Fruit fly (Drosophila melanogaster) whole organism, embryonic: ENCODE results near the gene SdicB.
A peak's percentile ranks its signal among the peaks of the same experiment; 100 is the strongest.

ENCODE experiments used
- Awh ChIP-seq: fragments of 200-800 bp; sonication (Bioruptor generic); IDR thresholded peaks from 2 replicates; pipeline ENCODE4, ENCODE4 v1.3.6; 2022; ENCODE audit warnings: missing biosample characterization, missing genetic modification characterization
- BEAF-32 ChIP-seq: fragments of 200-800 bp; sonication (Bioruptor generic); optimal IDR thresholded peaks from 3 replicates; lab custom pipeline; 2017; ENCODE audit warnings: missing biosample characterization, missing genetic modification characterization, mild to moderate bottlenecking, moderate library complexity, missing genetic modification reagents
- Bgb ChIP-seq: fragments of 200-800 bp; sonication (Bioruptor generic); IDR thresholded peaks from 2 replicates; pipeline ENCODE4 v1.3.6; 2022; ENCODE audit warnings: missing biosample characterization, missing genetic modification characterization; ENCODE audit not compliant: partially characterized antibody
- CG10147 ChIP-seq: fragments of 200-800 bp; sonication (Bioruptor generic); optimal IDR thresholded peaks from 2 replicates; lab custom pipeline; 2019; ENCODE audit warnings: missing biosample characterization, mild to moderate bottlenecking, missing genetic modification characterization, moderate library complexity
- CG10565 ChIP-seq: fragments of 200-800 bp; sonication (Bioruptor generic); optimal IDR thresholded peaks from 3 replicates; lab custom pipeline; 2016; ENCODE audit warnings: missing biosample characterization, mild to moderate bottlenecking, missing genetic modification characterization
- CG12391 ChIP-seq: fragments of 200-800 bp; sonication (Bioruptor generic); optimal IDR thresholded peaks from 3 replicates; lab custom pipeline; 2018; ENCODE audit warnings: missing biosample characterization, mild to moderate bottlenecking, missing genetic modification characterization, moderate library complexity
- CG13624 ChIP-seq: fragments of 200-800 bp; sonication (Bioruptor generic); optimal IDR thresholded peaks from 2 replicates; lab custom pipeline; 2016; ENCODE audit warnings: missing biosample characterization, missing genetic modification characterization
- CG14441 ChIP-seq: fragments of 200-800 bp; sonication (Bioruptor generic); IDR thresholded peaks from 2 replicates; pipeline ENCODE4 v1.3.6; 2022; ENCODE audit warnings: missing biosample characterization, missing genetic modification characterization
- CG16813 ChIP-seq: fragments of 200-800 bp; sonication (Bioruptor generic); IDR thresholded peaks from 3 replicates; pipeline ENCODE4 v1.3.6; 2022; ENCODE audit warnings: missing biosample characterization, missing genetic modification characterization; ENCODE audit not compliant: partially characterized antibody
- CG17186 ChIP-seq: fragments of 200-800 bp; sonication (Bioruptor generic); optimal IDR thresholded peaks from 3 replicates; lab custom pipeline; 2017; ENCODE audit warnings: missing biosample characterization, missing genetic modification reagents, missing genetic modification characterization
- CG1832 ChIP-seq: fragments of 200-800 bp; sonication (Bioruptor generic); optimal IDR thresholded peaks from 2 replicates; lab custom pipeline; 2017; ENCODE audit warnings: missing biosample characterization, mild to moderate bottlenecking, missing genetic modification characterization, inconsistent platforms
- CG33213 ChIP-seq: fragments of 200-800 bp; sonication (Bioruptor generic); optimal IDR thresholded peaks from 3 replicates; lab custom pipeline; 2016; ENCODE audit warnings: missing biosample characterization, missing genetic modification characterization
- CG3847 ChIP-seq: fragments of 200-800 bp; sonication (Bioruptor generic); IDR thresholded peaks from 2 replicates; pipeline ENCODE4 v1.3.6; 2022; ENCODE audit warnings: missing biosample characterization, missing genetic modification characterization
- CG7556 ChIP-seq: fragments of 200-800 bp; sonication (Bioruptor generic); optimal IDR thresholded peaks from 2 replicates; lab custom pipeline; 2017; ENCODE audit warnings: missing biosample characterization, mild to moderate bottlenecking, missing genetic modification characterization
- CG8290 ChIP-seq, 3 experiments: fragments of 200-800 bp; sonication (Bioruptor generic); optimal IDR thresholded peaks; 2 replicates each; lab custom pipeline; 2016 to 2019; ENCODE audit warnings: missing biosample characterization in 3 of 3, missing genetic modification characterization in 3 of 3, mild to moderate bottlenecking in 2 of 3, moderate library complexity in 1 of 3
- CG8478 ChIP-seq: fragments of >200 bp; optimal IDR thresholded peaks from 2 replicates; lab custom pipeline; 2018
- Dfd ChIP-seq, 2 experiments: fragments of >200 bp; optimal IDR thresholded peaks; 2 replicates each; lab custom pipeline; 2017; ENCODE audit warnings: missing biosample characterization in 2 of 2, missing genetic modification characterization in 2 of 2
- Dref ChIP-seq: fragments of 200-800 bp; sonication (Bioruptor generic); IDR thresholded peaks from 2 replicates; pipeline ENCODE4 v1.3.6; 2022; ENCODE audit warnings: missing biosample characterization, missing genetic modification characterization
- HmgZ ChIP-seq: fragments of 200-800 bp; sonication (Bioruptor generic); optimal IDR thresholded peaks from 2 replicates; lab custom pipeline; 2018; ENCODE audit warnings: missing biosample characterization, mild to moderate bottlenecking, missing genetic modification characterization
- MESR4 ChIP-seq: fragments of 200-800 bp; sonication (Bioruptor generic); optimal IDR thresholded peaks from 2 replicates; lab custom pipeline; 2018; ENCODE audit warnings: missing biosample characterization, mild to moderate bottlenecking, missing genetic modification characterization, moderate library complexity
- Myb ChIP-seq: fragments of 200-800 bp; sonication (Bioruptor generic); optimal IDR thresholded peaks from 2 replicates; lab custom pipeline; 2016; ENCODE audit warnings: missing biosample characterization, missing genetic modification characterization
- Ravus ChIP-seq: fragments of 200-800 bp; sonication (Bioruptor generic); IDR thresholded peaks from 2 replicates; pipeline ENCODE4 v1.3.6; 2022; ENCODE audit warnings: missing biosample characterization, missing genetic modification characterization
- Sry-δ ChIP-seq: fragments of 200-800 bp; sonication (Bioruptor generic); optimal IDR thresholded peaks from 2 replicates; lab custom pipeline; 2016; ENCODE audit warnings: missing biosample characterization, missing genetic modification characterization
- Stat92E ChIP-seq, 3 experiments: fragments of >200 bp in 2 of 3; fragments of 200-800 bp in 1 of 3; sonication (Bioruptor generic) in 1 of 3; optimal IDR thresholded peaks; 2 replicates each; lab custom pipeline; 2017 to 2019; ENCODE audit warnings: missing biosample characterization in 3 of 3, missing genetic modification characterization in 3 of 3, mild to moderate bottlenecking in 1 of 3, moderate library complexity in 1 of 3
- bab2 ChIP-seq: fragments of 200-800 bp; sonication (Bioruptor generic); optimal IDR thresholded peaks from 2 replicates; lab custom pipeline; 2016; ENCODE audit warnings: missing biosample characterization, missing genetic modification characterization
- bbx ChIP-seq: fragments of 200-800 bp; sonication (Bioruptor generic); IDR thresholded peaks from 2 replicates; pipeline ENCODE4 v1.3.6; 2022; ENCODE audit warnings: missing biosample characterization, missing genetic modification characterization; ENCODE audit not compliant: partially characterized antibody
- caup ChIP-seq: fragments of 200-800 bp; sonication (Bioruptor generic); optimal IDR thresholded peaks from 3 replicates; lab custom pipeline; 2017; ENCODE audit warnings: missing biosample characterization, mild to moderate bottlenecking, missing genetic modification characterization, moderate library complexity; ENCODE audit not compliant: severe bottlenecking
- cg ChIP-seq: fragments of 200-800 bp; sonication (Bioruptor generic); optimal IDR thresholded peaks from 3 replicates; lab custom pipeline; 2019; ENCODE audit warnings: missing biosample characterization, mild to moderate bottlenecking, missing genetic modification characterization, moderate library complexity
- crol ChIP-seq: fragments of 200-800 bp; sonication (Bioruptor generic); IDR thresholded peaks from 2 replicates; pipeline ENCODE4 v1.3.6; 2022; ENCODE audit warnings: missing biosample characterization, missing genetic modification characterization
- fu2 ChIP-seq: fragments of 200-800 bp; sonication (Bioruptor generic); optimal IDR thresholded peaks from 2 replicates; lab custom pipeline; 2016; ENCODE audit warnings: missing biosample characterization, missing genetic modification characterization
- grau ChIP-seq: fragments of 200-800 bp; optimal IDR thresholded peaks from 3 replicates; lab custom pipeline; 2019; ENCODE audit warnings: missing biosample characterization, mild to moderate bottlenecking, missing genetic modification characterization, moderate library complexity
- h ChIP-seq: fragments of >200 bp; optimal IDR thresholded peaks from 2 replicates; lab custom pipeline; 2017
- hb ChIP-seq: fragments of 200-800 bp; sonication (Bioruptor generic); IDR thresholded peaks from 3 replicates; pipeline ENCODE4 v1.3.6; 2022; ENCODE audit warnings: missing biosample characterization, missing genetic modification characterization; ENCODE audit not compliant: partially characterized antibody
- insv ChIP-seq, 2 experiments: fragments of 200-800 bp; sonication (Bioruptor generic); optimal IDR thresholded peaks; 3 replicates each; lab custom pipeline; 2016 to 2018; ENCODE audit warnings: missing biosample characterization in 2 of 2, missing genetic modification characterization in 2 of 2
- kay ChIP-seq: fragments of 200-800 bp; sonication (Bioruptor generic); optimal IDR thresholded peaks from 2 replicates; lab custom pipeline; 2016; ENCODE audit warnings: missing biosample characterization, missing genetic modification characterization
- mam ChIP-seq: fragments of 200-800 bp; sonication (Bioruptor generic); optimal IDR thresholded peaks from 3 replicates; lab custom pipeline; 2016; ENCODE audit warnings: missing biosample characterization, missing genetic modification characterization
- mld ChIP-seq: fragments of 200-800 bp; sonication (Bioruptor generic); IDR thresholded peaks from 3 replicates; pipeline ENCODE4 v1.3.6; 2022; ENCODE audit warnings: missing biosample characterization, missing genetic modification characterization; ENCODE audit not compliant: partially characterized antibody
- otp ChIP-seq: fragments of 200-800 bp; sonication (Bioruptor generic); IDR thresholded peaks from 3 replicates; pipeline ENCODE4, ENCODE4 v1.3.6; 2022; ENCODE audit warnings: missing biosample characterization, missing genetic modification characterization
- pho ChIP-seq: fragments of 200-800 bp; sonication (Bioruptor generic); optimal IDR thresholded peaks from 2 replicates; lab custom pipeline; 2016; ENCODE audit warnings: missing biosample characterization, missing genetic modification characterization
- sens ChIP-seq: fragments of 200-800 bp; sonication (Bioruptor generic); peaks from one replicate; lab custom pipeline; 2016; ENCODE audit warnings: missing biosample characterization, missing genetic modification characterization
- shn ChIP-seq: fragments of 200-800 bp; sonication (Bioruptor generic); optimal IDR thresholded peaks from 3 replicates; lab custom pipeline; 2016; ENCODE audit warnings: missing biosample characterization, missing genetic modification characterization
- sima ChIP-seq: fragments of 200-800 bp; sonication (Bioruptor generic); optimal IDR thresholded peaks from 2 replicates; lab custom pipeline; 2016; ENCODE audit warnings: missing biosample characterization, missing genetic modification characterization
- slou ChIP-seq: fragments of 200-800 bp; sonication (Bioruptor generic); optimal IDR thresholded peaks from 3 replicates; lab custom pipeline; 2016; ENCODE audit warnings: missing biosample characterization, missing genetic modification characterization
- stwl ChIP-seq: fragments of 200-800 bp; sonication (Bioruptor generic); optimal IDR thresholded peaks from 3 replicates; lab custom pipeline; 2018; ENCODE audit warnings: missing biosample characterization, mild to moderate bottlenecking, missing genetic modification characterization, moderate library complexity
- sug ChIP-seq: fragments of 200-800 bp; optimal IDR thresholded peaks from 2 replicates; lab custom pipeline; 2019; ENCODE audit warnings: missing biosample characterization, mild to moderate bottlenecking, missing genetic modification characterization, moderate library complexity
- tna ChIP-seq: fragments of 200-800 bp; sonication (Bioruptor generic); IDR thresholded peaks from 2 replicates; pipeline ENCODE4 v1.3.6; 2022; ENCODE audit warnings: missing biosample characterization, missing genetic modification characterization; ENCODE audit not compliant: partially characterized antibody
- toy ChIP-seq: fragments of 200-800 bp; sonication (Bioruptor generic); IDR thresholded peaks from 2 replicates; pipeline ENCODE4 v1.3.6; 2022; ENCODE audit warnings: missing biosample characterization, missing genetic modification characterization

SdicB gene

DNA sequence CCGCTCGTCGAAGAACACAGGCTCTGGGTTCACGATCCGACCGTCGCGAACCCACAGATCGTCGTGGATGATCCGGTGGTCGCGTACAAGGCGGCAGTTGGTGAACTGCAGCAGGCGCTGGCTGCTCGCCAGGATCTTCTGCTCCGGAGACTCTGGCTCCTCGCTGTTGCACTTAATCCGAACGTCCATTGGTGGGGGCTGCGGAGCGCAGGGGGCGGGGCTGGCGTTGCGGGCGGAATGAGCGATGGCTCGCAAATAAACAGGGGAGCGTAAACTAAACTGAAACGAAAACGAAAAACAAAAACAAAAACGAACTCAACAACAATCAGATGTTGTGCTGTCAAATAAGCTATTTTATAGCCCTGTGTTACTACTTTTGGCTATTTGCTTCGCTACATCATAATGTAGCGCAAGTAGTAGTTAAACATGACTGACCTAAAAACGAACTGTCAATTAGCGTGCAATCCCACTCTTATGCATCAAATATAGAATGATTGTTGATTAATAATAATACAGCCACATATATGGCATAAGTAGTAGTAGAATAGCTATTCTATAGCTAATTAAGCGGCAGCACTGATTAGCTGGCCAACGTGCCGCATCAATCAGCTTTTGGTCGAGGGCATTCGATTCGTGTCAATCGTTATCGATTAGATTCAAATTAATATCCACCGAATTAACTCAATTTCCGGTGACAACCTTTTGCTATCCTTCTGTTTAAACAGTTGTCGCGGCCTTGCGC, 47.6 kb upstream of the SdicB start, which contains the start of gene CG17065 (continued):
- TF ChIP-seq CG33213 = peak; percentile 20
- TF ChIP-seq slou (GFP tag; lab: Kevin White, UChicago) = peak; percentile 46
- TF ChIP-seq caup (GFP tag; lab: Kevin White, UChicago) = peak; percentile 1
- TF ChIP-seq fu2 = peak; percentile 23
- TF ChIP-seq CG17186 (GFP tag; lab: Kevin White, UChicago) = peak; percentile 70
- peak; percentile 23 for TF ChIP-seq CG13624 (GFP tag; lab: Kevin White, UChicago)
- no peak for TF ChIP-seq sima
- no peak for TF ChIP-seq Ravus (GFP tag; lab: Robert Waterston, UW)
- peak; percentile 34 for TF ChIP-seq pho (GFP tag; lab: Kevin White, UChicago)
- no peak for TF ChIP-seq CG14441 (GFP tag; lab: Robert Waterston, UW)
- peak; percentile 35 for TF ChIP-seq bab2 (GFP tag; lab: Kevin White, UChicago)
- no peak for TF ChIP-seq CG7556 (GFP tag; lab: Kevin White, UChicago)
- TF ChIP-seq insv (GFP tag; optimal IDR thresholded peaks at IDR 0.05; lab: Kevin White, UChicago) = peak in 1 of 2 experiments; percentile 5
- no peak for TF ChIP-seq CG10565 (GFP tag; lab: Kevin White, UChicago)
- TF ChIP-seq CG16813 = peak; percentile 57; the same call in 2 of the 3 replicates
- no peak for TF ChIP-seq CG3847 (GFP tag; lab: Robert Waterston, UW)
- TF ChIP-seq CG8290 (GFP tag; optimal IDR thresholded peaks at IDR 0.05; lab: Kevin White, UChicago) = peak; percentile 5
- peak in 1 of 2 experiments; percentile 70 for TF ChIP-seq CG8290 (tag; optimal IDR thresholded peaks at IDR 0.05; lab: Kevin White, UChicago)
- TF ChIP-seq BEAF-32 = peak; percentile 46
- peak; percentile 29 for TF ChIP-seq shn (GFP tag; lab: Kevin White, UChicago)
- TF ChIP-seq Myb = peak; percentile 85
- 0 out of 3 replicates have a peak, but pooled peaks have one; percentile 24 for TF ChIP-seq otp (GFP tag; lab: Robert Waterston, UW)
- peak; percentile 58 for TF ChIP-seq Sry-δ
- peak in 1 of 3 experiments; percentile 51 for TF ChIP-seq Stat92E (GFP tag; optimal IDR thresholded peaks at IDR 0.05; lab: Kevin White, UChicago)
- peak; percentile 39 for TF ChIP-seq CG10147 (GFP tag; lab: Kevin White, UChicago)
- TF ChIP-seq mld (GFP tag; lab: Robert Waterston, UW) = no peak; the same call in 2 of the 3 replicates
- peak; percentile 43 for TF ChIP-seq HmgZ
- no peak for TF ChIP-seq Awh
- TF ChIP-seq tna = peak; percentile 11; the same call in 1 of the 2 replicates

DNA sequence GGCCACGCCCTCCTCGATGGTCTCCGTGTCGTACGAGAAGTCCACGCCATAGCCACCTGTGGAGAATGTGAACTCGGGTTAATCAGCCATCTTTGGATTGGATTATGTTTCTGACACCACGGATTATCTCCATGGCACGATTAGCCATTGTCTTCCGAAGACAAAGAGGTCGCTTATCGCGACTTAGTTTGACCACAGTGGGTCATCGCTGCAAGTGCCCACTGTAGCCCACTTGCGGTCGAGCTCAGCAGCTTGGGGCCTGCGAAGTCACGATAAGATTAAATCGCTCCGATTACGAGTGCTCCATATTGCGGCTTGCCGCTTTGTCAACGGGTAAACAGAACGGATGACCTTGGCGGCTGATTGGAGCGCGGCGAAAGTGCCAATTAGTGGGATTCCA, 46.6 kb upstream of the SdicB start:
- TF ChIP-seq Bgb (0 out of 2 replicates have a peak, but pooled peaks have one; percentile 8), grau (tag; lab: Kevin White, UChicago) (peak; percentile 52), CG12391 (tag; lab: Kevin White, UChicago) (no peak), sug (tag; lab: Kevin White, UChicago) (peak; percentile 20), toy (GFP tag; lab: Robert Waterston, UW) (no peak)

DNA sequence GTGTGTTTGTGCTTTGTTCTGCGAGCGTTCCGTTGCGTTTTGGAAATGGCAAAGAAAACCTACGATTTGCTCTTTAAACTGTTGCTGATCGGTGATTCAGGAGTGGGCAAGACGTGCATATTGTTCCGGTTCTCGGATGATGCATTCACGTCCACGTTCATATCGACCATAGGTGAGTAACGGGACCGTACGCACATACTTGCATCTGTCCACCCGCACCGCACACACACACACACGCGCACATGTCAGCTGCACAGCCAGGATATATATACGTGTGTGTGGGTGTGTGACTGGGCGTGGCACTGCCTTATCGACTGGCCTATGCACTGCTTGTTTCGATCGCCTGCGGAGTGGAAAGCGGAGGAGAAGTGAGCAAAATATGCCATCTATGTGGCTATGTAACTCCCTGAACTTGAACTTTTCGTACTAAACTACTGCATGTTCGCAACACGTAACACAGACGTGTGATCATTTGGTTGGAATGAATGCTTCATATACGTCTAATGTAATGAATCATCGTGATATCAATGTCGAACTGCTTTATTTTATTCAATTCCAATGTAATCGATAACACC, 42.3 kb upstream of the SdicB start:
- TF ChIP-seq stwl = peak; percentile 33
- 0 out of 2 replicates have a peak, but pooled peaks have one; percentile 30 for TF ChIP-seq crol (GFP tag; lab: Robert Waterston, UW)
- peak; percentile 39 for TF ChIP-seq MESR4
- peak; percentile 63 for TF ChIP-seq sens (GFP tag; lab: Kevin White, UChicago)
- no peak for TF ChIP-seq CG1832
- 0 out of 2 replicates have a peak, but pooled peaks have one; percentile 6 for TF ChIP-seq bbx (GFP tag; lab: Robert Waterston, UW)
- peak; percentile 53 for TF ChIP-seq CG8290 (GFP tag; optimal IDR thresholded peaks at IDR 0.05; lab: Kevin White, UChicago)
- TF ChIP-seq CG8290 (tag; optimal IDR thresholded peaks at IDR 0.05; lab: Kevin White, UChicago) = peak; percentile 30 to 33
- TF ChIP-seq Dref (GFP tag; lab: Robert Waterston, UW) = 0 out of 2 replicates have a peak, but pooled peaks have one; percentile 42
- no peak for TF ChIP-seq hb
- TF ChIP-seq mam (GFP tag; lab: Kevin White, UChicago) = no peak
- peak; percentile 89 for TF ChIP-seq CG8478 (lab: Kevin White, UChicago)
- peak in 1 of 2 experiments; percentile 74 for TF ChIP-seq Dfd (GFP tag; optimal IDR thresholded peaks at IDR 0.05; lab: Kevin White, UChicago)
- TF ChIP-seq cg (GFP tag; lab: Kevin White, UChicago) = peak; percentile 82
- TF ChIP-seq kay (GFP tag; lab: Kevin White, UChicago) = peak; percentile 79
- no peak for TF ChIP-seq h (lab: Kevin White, UChicago)
